Fruit fly (Drosophila melanogaster): ENCODE measurements around the gene CG11899.

CG11899 gene

DNA sequence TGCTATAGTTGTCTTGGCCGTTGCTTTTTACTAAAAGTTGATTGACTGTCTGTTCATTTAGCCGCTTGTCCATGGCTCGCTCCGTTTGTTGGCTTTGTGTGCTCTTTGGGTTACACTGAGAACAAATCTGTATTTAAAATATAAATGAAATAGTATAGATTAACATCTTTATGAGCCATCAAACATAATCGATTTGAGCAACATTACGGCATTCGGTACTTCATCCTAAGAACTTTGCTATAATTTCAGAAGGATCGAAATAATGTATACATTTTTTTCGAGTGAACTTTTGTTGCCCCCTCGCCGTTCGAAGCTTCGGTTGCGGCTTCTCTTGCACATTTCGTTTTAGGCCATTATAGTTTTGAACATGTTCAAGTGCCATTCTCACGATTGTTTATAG is 7.7 kb downstream of the CG11899 start (continued):
- TF ChIP-seq gem (tag; optimal IDR thresholded peaks at IDR 0.05) (peak; percentile 87), Tbp (GFP tag; optimal IDR thresholded peaks at IDR 0.05) (no peak), zen2 (GFP tag; IDR thresholded peaks at IDR 0.05; ENCODE audit: partially characterized antibody) (no peak), Hey (tag; optimal IDR thresholded peaks at IDR 0.05) (no peak), CG2202 (tag; optimal IDR thresholded peaks at IDR 0.05) (peak; percentile 59), hkb (optimal IDR thresholded peaks at IDR 0.05) (no peak), hkb (GFP tag; IDR thresholded peaks at IDR 0.05) (peak; percentile 80), hb (GFP tag; IDR thresholded peaks at IDR 0.05; ENCODE audit: partially characterized antibody) (no peak), CG4404 (GFP tag; IDR thresholded peaks at IDR 0.05) (no peak), E2f1 (GFP tag; IDR thresholded peaks at IDR 0.05) (0 out of 2 replicates have a peak, but pooled peaks have one; percentile 42), CG31365 (tag; optimal IDR thresholded peaks at IDR 0.05) (no peak), CG15011 (GFP tag; optimal IDR thresholded peaks at IDR 0.05) (peak; percentile 40), kay (GFP tag; optimal IDR thresholded peaks at IDR 0.05) (no peak), repo (GFP tag; optimal IDR thresholded peaks at IDR 0.05) (no peak), gcm2 (GFP tag; optimal IDR thresholded peaks at IDR 0.05) (no peak), Fer2 (tag; optimal IDR thresholded peaks at IDR 0.05) (no peak), CG5953 (GFP tag; IDR thresholded peaks at IDR 0.05) (no peak), CG16813 (GFP tag; IDR thresholded peaks at IDR 0.05; ENCODE audit: partially characterized antibody) (no peak), CG12219 (GFP tag; optimal IDR thresholded peaks at IDR 0.05) (peak; percentile 76), CG6689 (GFP tag; IDR thresholded peaks at IDR 0.05) (peak; percentile 61), Usf (GFP tag; optimal IDR thresholded peaks at IDR 0.05) (no peak), CHES-1-like (GFP tag; optimal IDR thresholded peaks at IDR 0.05) (no peak), Opbp (GFP tag; IDR thresholded peaks at IDR 0.05; ENCODE audit: partially characterized antibody) (no peak), ac (GFP tag; optimal IDR thresholded peaks at IDR 0.05) (no peak), gcm (GFP tag; optimal IDR thresholded peaks at IDR 0.05) (peak; percentile 73), Deaf1 (tag; optimal IDR thresholded peaks at IDR 0.05) (no peak), ssp (GFP tag; IDR thresholded peaks at IDR 0.05) (peak; percentile 26; the same call in 1 of the 2 replicates), jigr1 (GFP tag; IDR thresholded peaks at IDR 0.05) (no peak), vnd (GFP tag; IDR thresholded peaks at IDR 0.05; ENCODE audit: partially characterized antibody) (no peak), CG6813 (GFP tag; optimal IDR thresholded peaks at IDR 0.05) (peak; percentile 54), sima (GFP tag; optimal IDR thresholded peaks at IDR 0.05) (no peak), CG6765 (GFP tag; optimal IDR thresholded peaks at IDR 0.05) (no peak), ham (GFP tag; IDR thresholded peaks at IDR 0.05) (no peak), CG7928 (GFP tag; optimal IDR thresholded peaks at IDR 0.05) (no peak), NK7.1 (GFP tag; optimal IDR thresholded peaks at IDR 0.05) (peak; percentile 14), CG7839 (tag; optimal IDR thresholded peaks at IDR 0.05) (peak; percentile 78), HLHmδ (GFP tag; optimal IDR thresholded peaks at IDR 0.05) (no peak), fd96Cb (tag; optimal IDR thresholded peaks at IDR 0.05) (peak; percentile 82), zfh2 (GFP tag; optimal IDR thresholded peaks at IDR 0.05) (peak; percentile 0), kni (GFP tag; optimal IDR thresholded peaks at IDR 0.05) (no peak), CkIIα-i1 (GFP tag; IDR thresholded peaks at IDR 0.05) (no peak), Spps (tag; optimal IDR thresholded peaks at IDR 0.05) (peak; percentile 61), grau (tag; optimal IDR thresholded peaks at IDR 0.05) (peak; percentile 70), Oaz (GFP tag; IDR thresholded peaks at IDR 0.05) (peak; percentile 36; the same call in 1 of the 2 replicates), CG1529 (GFP tag; optimal IDR thresholded peaks at IDR 0.05) (peak; percentile 63), tgo (GFP tag; IDR thresholded peaks at IDR 0.05) (peak; percentile 72; the same call in 2 of the 3 replicates), scrt (GFP tag; optimal IDR thresholded peaks at IDR 0.05) (peak; percentile 53), da (GFP tag; optimal IDR thresholded peaks at IDR 0.05) (no peak), CG13424 (tag; optimal IDR thresholded peaks at IDR 0.05) (peak; percentile 75), fru (optimal IDR thresholded peaks at IDR 0.05) (no peak), CG17802 (tag; optimal IDR thresholded peaks at IDR 0.05) (peak; percentile 43), Dip2 (GFP tag; IDR thresholded peaks at IDR 0.05) (no peak)

Measured in whole organism, embryonic.